5 worm cellular contexts compared by ENCODE assay signal in genomic region chrIV:1381596-1382274, ce11.
TF ChIP-seq lines count a peak whose summit lies in the region.

No protein-coding gene starts in this region.

TF ChIP-seq in whole organism, L1 larva, 84 proteins besides CTCF, POLR2A, EP300 and RAD21:
- peak; percentile 37 for TF ChIP-seq blmp-1 (tag; optimal IDR thresholded peaks at IDR 0.05; lab: Kevin White, UChicago)
- no peak for TF ChIP-seq ets-5 (GFP tag; IDR thresholded peaks at IDR 0.05; lab: Robert Waterston, UW)

TF ChIP-seq in whole organism, L2 larva, 48 proteins besides CTCF, POLR2A, EP300 and RAD21:
- TF ChIP-seq nhr-12 (tag; optimal IDR thresholded peaks at IDR 0.05; lab: Kevin White, UChicago) (no peak), nhr-25 (tag; optimal IDR thresholded peaks at IDR 0.05; lab: Kevin White, UChicago) (peak; percentile 8)

TF ChIP-seq in whole organism, L3 larva, 47 proteins besides CTCF, POLR2A, EP300 and RAD21:
- TF ChIP-seq nhr-43 (tag; optimal IDR thresholded peaks at IDR 0.05; lab: Kevin White, UChicago; ENCODE audit: poor library complexity, severe bottlenecking) = peak; percentile 50
- peak; percentile 42 for TF ChIP-seq nhr-23 (tag; optimal IDR thresholded peaks at IDR 0.05; lab: Kevin White, UChicago)
- TF ChIP-seq pha-4 (tag; optimal IDR thresholded peaks at IDR 0.05; lab: Kevin White, UChicago) = no peak
- TF ChIP-seq nhr-11 (tag; optimal IDR thresholded peaks at IDR 0.05; lab: Kevin White, UChicago) = no peak
- TF ChIP-seq lin-39 (tag; optimal IDR thresholded peaks at IDR 0.05; lab: Kevin White, UChicago) = no peak
- peak; percentile 51 for TF ChIP-seq nhr-25 (tag; optimal IDR thresholded peaks at IDR 0.05; lab: Kevin White, UChicago)
- no peak for TF ChIP-seq fos-1 (tag; optimal IDR thresholded peaks at IDR 0.05; lab: Kevin White, UChicago)

TF ChIP-seq in whole organism, L4 larva, 104 proteins besides CTCF, POLR2A, EP300 and RAD21:
- TF ChIP-seq hmg-1.1 (GFP tag; IDR thresholded peaks at IDR 0.05; lab: Robert Waterston, UW) (0 out of 2 replicates have a peak, but pooled peaks have one; percentile 10), saeg-2 (GFP tag; IDR thresholded peaks at IDR 0.05; lab: Robert Waterston, UW) (no peak), lin-38 (GFP tag; IDR thresholded peaks at IDR 0.05; lab: Robert Waterston, UW) (0 out of 2 replicates have a peak, but pooled peaks have one; percentile 21)

TF ChIP-seq in whole organism, young adult, 124 proteins besides CTCF, POLR2A, EP300 and RAD21:
- TF ChIP-seq rec-8 (tag; optimal IDR thresholded peaks at IDR 0.05; lab: Kevin White, UChicago) = no peak
- peak; percentile 36 for TF ChIP-seq rpc-1 (optimal IDR thresholded peaks at IDR 0.05; lab: Kevin White, UChicago)
- peak; percentile 65 for TF ChIP-seq rpc-1 (tag; optimal IDR thresholded peaks at IDR 0.05; lab: Kevin White, UChicago)
- TF ChIP-seq tbp1 (GFP tag; optimal IDR thresholded peaks at IDR 0.05; lab: Kevin White, UChicago) = peak; percentile 79
- TF ChIP-seq B0261.1 (tag; optimal IDR thresholded peaks at IDR 0.05; lab: Kevin White, UChicago) = peak; percentile 41
